Worm (Caenorhabditis elegans) whole organism, L3 larva: ENCODE results near the gene cope-1.

Experiments
- ZK546.5 ChIP-seq: sonication (generic microtip); optimal IDR thresholded peaks from 2 replicates; lab custom pipeline; 2017; ENCODE audit warnings: missing biosample characterization, missing genetic modification characterization
- aly-2 ChIP-seq: fragments of 150-350 bp; optimal IDR thresholded peaks from 2 replicates; lab custom pipeline; 2014; ENCODE audit warnings: missing biosample characterization, missing genetic modification characterization
- ama-1 ChIP-seq: fragments of 150-350 bp; optimal IDR thresholded peaks from 2 replicates; lab custom pipeline; 2018
- ceh-28 ChIP-seq: fragments of 150-350 bp; optimal IDR thresholded peaks from 2 replicates; lab custom pipeline; 2014; ENCODE audit warnings: missing biosample characterization, missing genetic modification reagents, missing genetic modification characterization
- ceh-82 ChIP-seq: fragments of 150-350 bp; optimal IDR thresholded peaks from 2 replicates; lab custom pipeline; 2014; ENCODE audit warnings: missing biosample characterization, missing genetic modification characterization
- egl-27 ChIP-seq: sonication (generic microtip); optimal IDR thresholded peaks from 4 replicates; lab custom pipeline; 2017; ENCODE audit warnings: missing biosample characterization, missing genetic modification reagents, missing genetic modification characterization
- egl-5 ChIP-seq: fragments of 150-350 bp; optimal IDR thresholded peaks from 2 replicates; lab custom pipeline; 2017; ENCODE audit warnings: missing biosample characterization, missing genetic modification reagents, missing genetic modification characterization, inconsistent platforms
- elt-2 ChIP-seq: sonication (generic microtip); optimal IDR thresholded peaks from 2 replicates; lab custom pipeline; 2016; ENCODE audit warnings: missing genetic modification reagents, mild to moderate bottlenecking, missing genetic modification characterization, missing compliant biosample characterization
- eor-1 ChIP-seq, 2 experiments: fragments of 150-350 bp; optimal IDR thresholded peaks; 2 replicates each; lab custom pipeline; 2014 to 2018; ENCODE audit warnings: missing biosample characterization in 2 of 2, missing genetic modification characterization in 2 of 2
- fkh-10 ChIP-seq: sonication (generic microtip); optimal IDR thresholded peaks from 2 replicates; lab custom pipeline; 2017; ENCODE audit warnings: missing biosample characterization, missing genetic modification reagents, missing genetic modification characterization
- fos-1 ChIP-seq: fragments of 150-350 bp; optimal IDR thresholded peaks from 2 replicates; lab custom pipeline; 2014; ENCODE audit warnings: missing biosample characterization, missing genetic modification characterization
- hmg-11 ChIP-seq: sonication (generic microtip); optimal IDR thresholded peaks from 2 replicates; lab custom pipeline; 2016; ENCODE audit warnings: missing genetic modification characterization, missing compliant biosample characterization
- lin-15B ChIP-seq: fragments of 150-350 bp; optimal IDR thresholded peaks from 2 replicates; lab custom pipeline; 2014; ENCODE audit warnings: missing biosample characterization, missing genetic modification characterization
- lin-39 ChIP-seq: fragments of 150-350 bp; optimal IDR thresholded peaks from 2 replicates; lab custom pipeline; 2018; ENCODE audit warnings: missing biosample characterization, missing genetic modification reagents, missing genetic modification characterization
- mdl-1 ChIP-seq: fragments of 150-350 bp; optimal IDR thresholded peaks from 2 replicates; lab custom pipeline; 2014; ENCODE audit warnings: missing biosample characterization, missing genetic modification characterization
- mml-1 ChIP-seq: fragments of 150-350 bp; sonication (generic microtip); optimal IDR thresholded peaks from 3 replicates; lab custom pipeline; 2014; ENCODE audit warnings: missing biosample characterization, missing genetic modification characterization
- nfya-1 ChIP-seq: sonication (generic microtip); optimal IDR thresholded peaks from 2 replicates; lab custom pipeline; 2017; ENCODE audit warnings: missing genetic modification characterization, mild to moderate bottlenecking, missing compliant biosample characterization, antibody characterized with exemption, moderate library complexity; ENCODE audit not compliant: insufficient read depth
- nhr-11 ChIP-seq: fragments of 150-350 bp; optimal IDR thresholded peaks from 2 replicates; lab custom pipeline; 2014; ENCODE audit warnings: missing biosample characterization, missing genetic modification characterization
- nhr-12 ChIP-seq: fragments of 150-350 bp; optimal IDR thresholded peaks from 2 replicates; lab custom pipeline; 2014; ENCODE audit warnings: missing biosample characterization, missing genetic modification characterization
- nhr-23 ChIP-seq: fragments of 150-350 bp; optimal IDR thresholded peaks from 2 replicates; lab custom pipeline; 2014; ENCODE audit warnings: missing biosample characterization, missing genetic modification reagents, missing genetic modification characterization
- nhr-25 ChIP-seq: sonication (generic microtip); optimal IDR thresholded peaks from 2 replicates; lab custom pipeline; 2017; ENCODE audit warnings: missing biosample characterization, missing genetic modification characterization
- nhr-28 ChIP-seq: fragments of 150-350 bp; optimal IDR thresholded peaks from 2 replicates; lab custom pipeline; 2014; ENCODE audit warnings: missing biosample characterization, missing genetic modification characterization
- nhr-43 ChIP-seq: sonication (generic microtip); optimal IDR thresholded peaks from 2 replicates; lab custom pipeline; 2016; ENCODE audit warnings: mild to moderate bottlenecking, missing genetic modification characterization, missing compliant biosample characterization; ENCODE audit not compliant: poor library complexity, severe bottlenecking
- nhr-77 ChIP-seq: fragments of 150-350 bp; optimal IDR thresholded peaks from 2 replicates; lab custom pipeline; 2014; ENCODE audit warnings: missing biosample characterization, missing genetic modification characterization
- pha-4 ChIP-seq: fragments of 150-350 bp; optimal IDR thresholded peaks from 2 replicates; lab custom pipeline; 2014; ENCODE audit warnings: missing biosample characterization, missing genetic modification reagents, missing genetic modification characterization
- pqm-1 ChIP-seq: fragments of 150-350 bp; optimal IDR thresholded peaks from 2 replicates; lab custom pipeline; 2017; ENCODE audit warnings: missing biosample characterization, missing genetic modification characterization, inconsistent platforms
- skn-1 ChIP-seq: fragments of 150-350 bp; optimal IDR thresholded peaks from 2 replicates; lab custom pipeline; 2014; ENCODE audit warnings: missing biosample characterization, missing genetic modification characterization
- snpc-4 ChIP-seq: fragments of 150-350 bp; optimal IDR thresholded peaks from 2 replicates; lab custom pipeline; 2014; ENCODE audit warnings: missing biosample characterization, missing genetic modification characterization
- unc-39 ChIP-seq: sonication (generic microtip); optimal IDR thresholded peaks from 4 replicates; lab custom pipeline; 2017; ENCODE audit warnings: missing biosample characterization, missing genetic modification characterization
- unc-62 ChIP-seq: fragments of 150-350 bp; sonication (generic microtip); optimal IDR thresholded peaks from 4 replicates; lab custom pipeline; 2014; ENCODE audit warnings: missing biosample characterization, missing genetic modification reagents, missing genetic modification characterization
- zag-1 ChIP-seq: fragments of 150-350 bp; optimal IDR thresholded peaks from 2 replicates; lab custom pipeline; 2014; ENCODE audit warnings: missing biosample characterization, missing genetic modification characterization
- ztf-4 ChIP-seq: fragments of 150-350 bp; optimal IDR thresholded peaks from 2 replicates; lab custom pipeline; 2014; ENCODE audit warnings: missing biosample characterization, missing genetic modification characterization

Gene cope-1

DNA sequence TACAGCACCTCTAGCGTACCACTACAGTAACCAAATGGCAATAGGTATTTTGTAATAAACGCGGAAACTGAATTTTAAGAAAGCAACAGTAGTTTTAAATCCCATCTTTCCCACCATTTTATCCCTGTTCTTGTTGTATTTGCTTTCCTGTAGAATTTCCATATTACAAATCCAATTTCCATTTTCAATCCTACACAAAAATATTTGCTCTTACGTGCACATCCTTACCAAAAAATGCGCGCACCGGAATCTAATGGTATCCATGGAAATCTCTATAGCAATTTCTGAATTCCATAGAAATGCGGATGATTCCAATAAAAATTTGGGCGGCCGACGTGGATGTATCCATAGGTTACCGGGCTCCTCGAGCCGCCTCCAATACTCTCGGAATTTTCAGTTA lies 4.1 kb downstream of the cope-1 start, which contains the start of gene trf-1:
Gene trf-1 (plus strand): TSS at position 301 of the 400 bp plus-strand sequence.
- no peak for TF ChIP-seq zag-1 (tag; lab: Kevin White, UChicago)
- TF ChIP-seq elt-2 (tag; lab: Kevin White, UChicago) = no peak
- no peak for TF ChIP-seq nhr-43 (tag; lab: Kevin White, UChicago)
- no peak for TF ChIP-seq fos-1 (tag; lab: Kevin White, UChicago)
- no peak for TF ChIP-seq mdl-1 (tag; lab: Kevin White, UChicago)
- TF ChIP-seq nhr-23 (tag; lab: Kevin White, UChicago) = no peak
- TF ChIP-seq unc-62 = no peak
- TF ChIP-seq nhr-12 = no peak

DNA sequence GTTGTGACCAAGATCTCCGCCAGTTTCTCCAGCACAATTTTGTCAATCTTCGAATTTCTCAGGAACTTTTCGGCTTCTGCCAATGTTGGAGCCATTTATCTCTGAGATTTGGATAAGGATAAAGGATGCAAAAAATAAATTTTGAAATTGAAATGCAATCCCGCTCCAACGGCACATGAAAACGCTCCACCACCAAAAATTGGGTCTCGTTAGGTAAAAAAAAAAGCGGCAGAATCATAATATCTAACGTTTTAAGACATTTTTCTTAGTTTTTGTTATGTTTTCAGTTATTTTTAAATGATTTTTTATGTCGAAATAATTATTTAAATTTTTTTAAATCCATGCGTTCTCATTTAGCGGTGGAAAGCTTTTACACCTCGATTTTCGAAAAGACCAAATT lies 8.3 kb downstream of the cope-1 start, which contains the start of gene F45G2.7:
Gene F45G2.7 (minus strand): TSS at position 101 of the 400 bp plus-strand sequence.
- TF ChIP-seq mml-1 (tag; lab: Kevin White, UChicago) = no peak
- no peak for TF ChIP-seq hmg-11 (tag; lab: Kevin White, UChicago)
- no peak for TF ChIP-seq egl-5 (tag; lab: Kevin White, UChicago)
- no peak for TF ChIP-seq fkh-10 (GFP tag; lab: Kevin White, UChicago)
- TF ChIP-seq unc-62 = no peak
- no peak for TF ChIP-seq zag-1 (tag; lab: Kevin White, UChicago)
- TF ChIP-seq nhr-43 (tag; lab: Kevin White, UChicago) = no peak
- TF ChIP-seq ceh-82 (tag; lab: Kevin White, UChicago) = no peak
- no peak for TF ChIP-seq unc-39 (tag; lab: Kevin White, UChicago)
- no peak for TF ChIP-seq nhr-28 (tag; lab: Kevin White, UChicago)
- TF ChIP-seq pqm-1 = no peak
- TF ChIP-seq ztf-4 = no peak

DNA sequence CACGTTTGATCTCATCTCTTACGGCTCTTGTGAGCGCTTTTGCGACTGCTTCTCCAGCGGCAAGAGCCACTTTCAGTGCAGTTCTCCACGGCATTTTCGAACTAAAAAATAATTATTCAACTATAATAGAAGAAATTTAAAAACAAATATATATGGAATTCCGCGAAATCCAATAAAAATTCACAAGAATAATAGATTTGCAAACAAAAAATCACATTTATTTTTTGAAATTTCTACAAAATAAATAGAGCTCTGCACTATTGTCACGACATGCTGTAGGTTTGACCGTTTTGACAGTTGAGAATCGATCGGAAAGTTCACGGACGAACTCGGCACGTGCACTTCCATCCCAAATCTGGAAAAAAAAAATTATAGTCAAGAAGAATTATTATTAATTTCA lies 9.5 kb downstream of the cope-1 start, which contains the start of gene F45G2.8:
Gene F45G2.8 (minus strand): TSS at position 101 of the 400 bp plus-strand sequence.
- TF ChIP-seq ztf-4 (no peak), ZK546.5 (no peak), nhr-25 (tag; lab: Kevin White, UChicago) (no peak), pha-4 (no peak), mml-1 (tag; lab: Kevin White, UChicago) (no peak), egl-5 (tag; lab: Kevin White, UChicago) (no peak), ama-1 (no peak), aly-2 (no peak)

DNA sequence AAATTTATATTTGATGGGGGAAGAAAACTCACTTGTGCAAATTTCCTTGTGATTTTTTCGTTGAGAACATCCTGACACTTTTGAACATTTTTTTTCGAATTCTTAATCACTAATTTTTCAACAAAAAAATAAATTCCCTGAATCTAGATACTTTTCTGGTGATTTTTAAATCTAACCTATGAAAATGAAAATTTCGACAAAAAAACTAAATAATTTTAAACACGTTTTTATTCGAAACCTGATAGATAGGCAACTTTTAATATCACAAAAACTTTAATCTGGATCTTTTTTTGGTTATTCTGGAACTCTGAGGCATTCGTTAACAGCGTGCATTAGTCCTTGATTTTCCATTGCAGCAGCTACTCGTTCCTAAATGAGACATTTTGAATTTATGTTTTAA lies 10.8 kb downstream of the cope-1 start, which contains the start of gene F45G2.9:
Gene F45G2.9 (minus strand): TSS at position 101 of the 400 bp plus-strand sequence.
- no peak for TF ChIP-seq lin-39 (tag; lab: Kevin White, UChicago)
- TF ChIP-seq ceh-28 (tag; lab: Kevin White, UChicago) = no peak
- no peak for TF ChIP-seq lin-15B
- TF ChIP-seq eor-1 (tag; optimal IDR thresholded peaks at IDR 0.05; lab: Kevin White, UChicago) = no peak
- TF ChIP-seq nhr-11 = no peak
- TF ChIP-seq nhr-25 (tag; lab: Kevin White, UChicago) = no peak
- TF ChIP-seq snpc-4 (tag; lab: Kevin White, UChicago) = no peak
- TF ChIP-seq mdl-1 (tag; lab: Kevin White, UChicago) = no peak
- TF ChIP-seq nhr-77 = no peak
- TF ChIP-seq, all 47 proteins: peak for 0

DNA sequence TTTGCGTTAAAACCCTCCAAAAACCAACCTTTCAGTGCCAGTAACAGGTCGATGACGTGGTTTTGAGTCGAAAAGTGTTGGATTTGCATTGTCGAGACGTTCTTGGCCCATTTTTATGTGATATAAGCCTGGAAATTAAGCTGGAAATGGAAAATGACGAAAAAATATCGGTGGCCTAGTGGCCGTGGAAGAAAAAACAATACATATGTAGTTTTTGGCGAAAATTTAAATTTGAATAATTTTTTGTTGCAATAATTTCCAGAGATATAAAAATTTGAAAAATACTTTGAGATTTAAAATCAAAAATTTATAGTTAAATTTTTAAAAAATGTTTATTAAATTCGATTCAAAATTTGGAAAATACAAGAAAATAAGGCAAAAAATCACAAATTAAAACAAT lies 13.4 kb downstream of the cope-1 start, which contains the start of gene ciao-2B:
Gene ciao-2B (minus strand): TSS at position 130 of the 400 bp plus-strand sequence.
- TF ChIP-seq pha-4 (peak; percentile 57), ceh-28 (tag; lab: Kevin White, UChicago) (peak; percentile 27), nfya-1 (tag; lab: Kevin White, UChicago) (peak; percentile 44), nhr-23 (tag; lab: Kevin White, UChicago) (no peak), lin-15B (peak; percentile 23), skn-1 (tag; lab: Kevin White, UChicago) (peak; percentile 24), aly-2 (no peak), nhr-28 (tag; lab: Kevin White, UChicago) (no peak), egl-27 (no peak)

DNA sequence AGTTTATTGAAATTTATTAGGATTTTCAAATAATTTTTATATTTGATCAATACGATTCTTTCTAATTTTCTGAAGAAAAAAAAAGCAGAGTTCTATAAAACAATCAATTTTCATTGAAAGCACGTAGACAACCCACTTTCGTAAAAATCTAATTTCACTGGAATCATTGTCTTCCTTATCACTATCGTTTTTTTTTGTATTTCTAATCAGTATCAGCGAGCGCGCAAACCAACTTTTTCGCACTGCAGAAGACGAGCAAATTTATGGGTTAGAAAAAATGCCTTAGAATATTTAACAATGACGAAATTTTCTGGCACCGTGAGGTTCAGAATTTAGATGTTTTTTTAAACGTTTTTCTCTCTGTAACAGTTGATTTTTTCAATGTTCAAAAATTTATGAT lies 26.8 kb downstream of the cope-1 start:
- TF ChIP-seq elt-2 (tag; lab: Kevin White, UChicago) (peak; percentile 62), ceh-82 (tag; lab: Kevin White, UChicago) (no peak)
